Worm (Caenorhabditis elegans) whole organism, midembryonic: ENCODE data around the gene bath-13.

ENCODE experiments used
- T22C8.4 ChIP-seq: fragments of 200-800 bp; sonication (Bioruptor generic); IDR thresholded peaks from 2 replicates; pipeline ENCODE4 v1.3.6; 2022; ENCODE audit warnings: missing genetic modification characterization, missing compliant biosample characterization
- flt-1 ChIP-seq: fragments of 200-800 bp; sonication (Bioruptor generic); IDR thresholded peaks from 2 replicates; pipeline ENCODE4 v1.3.6; 2022; ENCODE audit warnings: missing genetic modification characterization, missing compliant biosample characterization
- klf-2 ChIP-seq: fragments of 200-800 bp; sonication (Bioruptor generic); conservative IDR thresholded peaks from 2 replicates; pipeline ENCODE4 v1.3.6; 2022; ENCODE audit warnings: missing genetic modification reagents, missing genetic modification characterization, missing compliant biosample characterization
- med-1 ChIP-seq: sonication (generic microtip); optimal IDR thresholded peaks from 2 replicates; lab custom pipeline; 2017; ENCODE audit warnings: missing genetic modification characterization, mild to moderate bottlenecking, missing compliant biosample characterization, antibody characterized with exemption, missing genetic modification reagents; ENCODE audit not compliant: insufficient read depth
- ref-1 ChIP-seq: fragments of 200-800 bp; sonication (Bioruptor generic); conservative IDR thresholded peaks from 2 replicates; pipeline ENCODE4 v1.3.6; 2022; ENCODE audit warnings: missing genetic modification reagents, missing genetic modification characterization, missing compliant biosample characterization
- ztf-29 ChIP-seq: fragments of 200-800 bp; sonication (Bioruptor generic); IDR thresholded peaks from 2 replicates; pipeline ENCODE4 v1.3.6; 2022; ENCODE audit warnings: missing genetic modification reagents, missing genetic modification characterization, missing compliant biosample characterization

DNA sequence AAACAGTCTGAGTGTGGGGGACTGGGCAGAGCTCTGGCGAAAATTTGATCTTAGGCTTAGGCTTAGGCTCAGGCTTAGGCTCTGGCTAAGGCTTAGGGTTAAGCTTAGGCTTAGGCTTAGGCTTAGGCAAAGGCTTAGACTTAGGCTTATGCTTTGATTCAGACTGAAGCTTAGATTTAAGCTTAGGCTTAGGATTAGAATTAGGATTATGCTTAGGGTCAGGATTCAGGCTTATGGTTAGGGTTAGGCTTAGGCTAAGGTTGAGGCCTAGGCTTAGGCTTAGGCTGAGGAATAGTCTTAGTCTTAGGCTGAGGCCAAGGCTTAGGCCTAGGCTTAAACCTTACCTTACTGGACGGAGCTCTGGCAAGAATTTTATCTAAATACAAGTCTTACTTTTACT lies 5.0 kb upstream of the bath-13 start:
- TF ChIP-seq med-1 (GFP tag; lab: Kevin White, UChicago), result no peak
- no peak for TF ChIP-seq ztf-29
- no peak for TF ChIP-seq flt-1 (GFP tag; lab: Robert Waterston, UW)
- no peak for TF ChIP-seq T22C8.4 (GFP tag; lab: Robert Waterston, UW)
- no peak for TF ChIP-seq ref-1 (GFP tag; lab: Robert Waterston, UW)
- no peak for TF ChIP-seq klf-2 (GFP tag; lab: Robert Waterston, UW)
